Worm (Caenorhabditis elegans) whole organism, early embryonic: Measurements from ENCODE around the gene nduv-3.

Source experiments
- B0310.2 ChIP-seq: sonication (generic microtip); optimal IDR thresholded peaks from 2 replicates; lab custom pipeline; 2016; ENCODE audit warnings: mild to moderate bottlenecking, missing genetic modification characterization, missing compliant biosample characterization
- F13C5.2 ChIP-seq: sonication (generic microtip); optimal IDR thresholded peaks from 2 replicates; lab custom pipeline; 2017; ENCODE audit warnings: mild to moderate bottlenecking, missing genetic modification characterization, inconsistent platforms, missing compliant biosample characterization
- ama-1 ChIP-seq: fragments of 150-350 bp; optimal IDR thresholded peaks from 2 replicates; lab custom pipeline; 2014
- ceh-13 ChIP-seq: fragments of 200-800 bp; sonication (Bioruptor generic); optimal IDR thresholded peaks from 2 replicates; lab custom pipeline; 2018; ENCODE audit warnings: mild to moderate bottlenecking, missing genetic modification characterization, missing compliant biosample characterization
- ets-7 ChIP-seq: sonication (generic microtip); optimal IDR thresholded peaks from 2 replicates; lab custom pipeline; 2016; ENCODE audit warnings: missing genotype, missing genetic modification characterization, missing compliant biosample characterization
- flt-1 ChIP-seq: fragments of 200-800 bp; sonication (Bioruptor generic); IDR thresholded peaks from 2 replicates; pipeline ENCODE4 v1.3.6; 2022; ENCODE audit warnings: missing genetic modification characterization, missing compliant biosample characterization
- hmbx-1 ChIP-seq: sonication (generic microtip); optimal IDR thresholded peaks from 2 replicates; lab custom pipeline; 2016; ENCODE audit warnings: mild to moderate bottlenecking, missing genetic modification characterization, missing compliant biosample characterization
- hmg-4 ChIP-seq: fragments of 200-800 bp; sonication (Bioruptor generic); optimal IDR thresholded peaks from 2 replicates; lab custom pipeline; 2018; ENCODE audit warnings: mild to moderate bottlenecking, missing genetic modification characterization, missing compliant biosample characterization
- pes-1 ChIP-seq: fragments of 200-800 bp; sonication (Bioruptor generic); IDR thresholded peaks from 2 replicates; pipeline ENCODE4 v1.3.6; 2022; ENCODE audit warnings: missing genetic modification reagents, missing genetic modification characterization, missing compliant biosample characterization
- sea-1 ChIP-seq: fragments of 200-800 bp; sonication (Bioruptor generic); conservative IDR thresholded peaks from 2 replicates; pipeline ENCODE4 v1.3.6; 2022; ENCODE audit warnings: missing genetic modification characterization, missing compliant biosample characterization
- tbx-37 ChIP-seq: fragments of 200-800 bp; sonication (Bioruptor generic); conservative IDR thresholded peaks from 2 replicates; pipeline ENCODE4 v1.3.6; 2022; ENCODE audit warnings: missing genetic modification reagents, missing genetic modification characterization, missing compliant biosample characterization
- tra-4 ChIP-seq: sonication (generic microtip); optimal IDR thresholded peaks from 2 replicates; lab custom pipeline; 2017; ENCODE audit warnings: missing genetic modification characterization, missing compliant biosample characterization

DNA sequence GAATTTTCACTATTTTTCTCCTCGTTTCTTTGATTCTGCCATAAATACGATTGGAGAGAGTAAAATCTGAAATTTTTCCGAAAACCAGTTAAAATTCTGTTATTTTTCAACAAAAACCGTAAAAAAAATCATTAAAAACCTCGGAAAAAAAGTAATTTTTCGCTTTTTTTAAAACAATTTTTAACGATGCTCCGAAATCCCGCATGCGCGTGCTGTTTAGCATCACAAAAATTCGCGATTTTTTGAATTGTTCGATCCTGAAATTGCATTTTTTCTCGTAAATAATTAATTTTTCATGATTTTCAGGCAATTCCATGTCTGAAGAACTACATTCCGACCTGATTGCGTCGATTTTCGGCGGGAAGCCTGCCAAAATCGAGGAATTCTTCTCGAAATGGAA lies 1.6 kb downstream of the nduv-3 start, which contains the start of gene ric-8:
- no peak for TF ChIP-seq tra-4
- no peak for TF ChIP-seq flt-1 (GFP tag; lab: Robert Waterston, UW)
- TF ChIP-seq ama-1 (lab: Kevin White, UChicago), result no peak
- no peak for TF ChIP-seq ceh-13 (GFP tag; lab: Kevin White, UChicago)
- TF ChIP-seq hmbx-1 (tag; lab: Kevin White, UChicago), result no peak
- no peak for TF ChIP-seq hmg-4
- no peak for TF ChIP-seq F13C5.2 (tag; lab: Kevin White, UChicago)
- no peak for TF ChIP-seq tbx-37 (GFP tag; lab: Robert Waterston, UW)
- TF ChIP-seq sea-1 (GFP tag; lab: Robert Waterston, UW), result no peak
- TF ChIP-seq pes-1 (GFP tag; lab: Robert Waterston, UW), result no peak
- TF ChIP-seq ets-7, result no peak
- no peak for TF ChIP-seq B0310.2 (tag; lab: Kevin White, UChicago)
